Worm (Caenorhabditis elegans) whole organism, mixed stage, embryonic: ENCODE results near the gene B0563.9.
A peak's percentile ranks its signal among the peaks of the same experiment; 100 is the strongest.

ENCODE experiments used
- bed-3 ChIP-seq: fragments of 200-800 bp; sonication (Bioruptor generic); optimal IDR thresholded peaks from 3 replicates; lab custom pipeline; 2018; ENCODE audit warnings: mild to moderate bottlenecking, missing genetic modification characterization, moderate library complexity, missing compliant biosample characterization
- blmp-1 ChIP-seq: fragments of 150-350 bp; optimal IDR thresholded peaks from 2 replicates; lab custom pipeline; 2014; ENCODE audit warnings: missing biosample characterization, missing genetic modification characterization
- ceh-39 ChIP-seq: fragments of 150-350 bp; optimal IDR thresholded peaks from 2 replicates; lab custom pipeline; 2014; ENCODE audit warnings: missing biosample characterization, missing genetic modification characterization
- ceh-43 ChIP-seq: fragments of 200-800 bp; sonication (Bioruptor generic); optimal IDR thresholded peaks from 2 replicates; lab custom pipeline; 2018; ENCODE audit warnings: mild to moderate bottlenecking, missing genetic modification characterization, moderate library complexity, missing compliant biosample characterization
- ceh-83 ChIP-seq: fragments of 200-800 bp; sonication (Bioruptor generic); optimal IDR thresholded peaks from 2 replicates; lab custom pipeline; 2018; ENCODE audit warnings: mild to moderate bottlenecking, missing genetic modification characterization, missing compliant biosample characterization
- ces-1 ChIP-seq: fragments of 150-350 bp; optimal IDR thresholded peaks from 2 replicates; lab custom pipeline; 2014; ENCODE audit warnings: missing biosample characterization, missing genetic modification reagents, missing genetic modification characterization
- cnd-1 ChIP-seq: fragments of 200-800 bp; sonication (Bioruptor generic); optimal IDR thresholded peaks from 2 replicates; lab custom pipeline; 2018; ENCODE audit warnings: mild to moderate bottlenecking, missing genetic modification characterization, missing compliant biosample characterization
- drap-1 ChIP-seq: fragments of 200-800 bp; sonication (Bioruptor generic); optimal IDR thresholded peaks from 3 replicates; lab custom pipeline; 2018; ENCODE audit warnings: mild to moderate bottlenecking, missing genetic modification characterization, missing compliant biosample characterization
- elt-1 ChIP-seq: sonication (generic microtip); optimal IDR thresholded peaks from 2 replicates; lab custom pipeline; 2017; ENCODE audit warnings: missing genetic modification characterization, mild to moderate bottlenecking, missing compliant biosample characterization, antibody characterized with exemption, moderate library complexity, borderline replicate concordance; ENCODE audit not compliant: insufficient read depth
- elt-3 ChIP-seq: fragments of 150-350 bp; optimal IDR thresholded peaks from 2 replicates; lab custom pipeline; 2014; ENCODE audit warnings: missing biosample characterization, missing genetic modification characterization
- flh-1 ChIP-seq: fragments of 200-800 bp; sonication (Bioruptor generic); optimal IDR thresholded peaks from 2 replicates; lab custom pipeline; 2018; ENCODE audit warnings: mild to moderate bottlenecking, missing genetic modification characterization, moderate library complexity, missing compliant biosample characterization
- ham-2 ChIP-seq: fragments of 200-800 bp; sonication (Bioruptor generic); optimal IDR thresholded peaks from 2 replicates; lab custom pipeline; 2018; ENCODE audit warnings: mild to moderate bottlenecking, missing genetic modification characterization, missing compliant biosample characterization
- hlh-1 ChIP-seq: fragments of 150-350 bp; optimal IDR thresholded peaks from 2 replicates; lab custom pipeline; 2014; ENCODE audit warnings: missing biosample characterization, missing genetic modification reagents, missing genetic modification characterization
- lin-13 ChIP-seq: fragments of 150-350 bp; optimal IDR thresholded peaks from 2 replicates; lab custom pipeline; 2014; ENCODE audit warnings: missing biosample characterization, missing genetic modification characterization
- lin-32 ChIP-seq: fragments of 200-800 bp; sonication (Bioruptor generic); optimal IDR thresholded peaks from 2 replicates; lab custom pipeline; 2018; ENCODE audit warnings: mild to moderate bottlenecking, missing genetic modification characterization, missing compliant biosample characterization
- lsy-2 ChIP-seq: fragments of 150-350 bp; optimal IDR thresholded peaks from 2 replicates; lab custom pipeline; 2014; ENCODE audit warnings: missing biosample characterization, missing genetic modification characterization
- mab-5 ChIP-seq: fragments of 150-350 bp; optimal IDR thresholded peaks from 2 replicates; lab custom pipeline; 2014; ENCODE audit warnings: missing biosample characterization, missing genetic modification characterization
- mep-1 ChIP-seq: fragments of 150-350 bp; optimal IDR thresholded peaks from 2 replicates; lab custom pipeline; 2017; ENCODE audit warnings: missing biosample characterization, missing genetic modification reagents, missing genetic modification characterization, inconsistent platforms
- mls-2 ChIP-seq: sonication (generic microtip); optimal IDR thresholded peaks from 2 replicates; lab custom pipeline; 2016; ENCODE audit warnings: mild to moderate bottlenecking, missing genetic modification characterization, moderate library complexity, missing compliant biosample characterization
- nhr-12 ChIP-seq: fragments of 150-350 bp; optimal IDR thresholded peaks from 2 replicates; lab custom pipeline; 2014; ENCODE audit warnings: missing biosample characterization, missing genetic modification characterization
- nhr-2 ChIP-seq: fragments of 150-350 bp; optimal IDR thresholded peaks from 2 replicates; lab custom pipeline; 2014; ENCODE audit warnings: missing biosample characterization, missing genetic modification characterization
- nhr-237 ChIP-seq: fragments of 150-350 bp; optimal IDR thresholded peaks from 2 replicates; lab custom pipeline; 2014; ENCODE audit warnings: missing biosample characterization, missing genetic modification characterization
- nhr-28 ChIP-seq: fragments of 150-350 bp; optimal IDR thresholded peaks from 2 replicates; lab custom pipeline; 2014; ENCODE audit warnings: missing biosample characterization, missing genetic modification characterization
- pha-4 ChIP-seq: fragments of 150-350 bp; optimal IDR thresholded peaks from 2 replicates; lab custom pipeline; 2018; ENCODE audit warnings: missing biosample characterization, missing genetic modification reagents, missing genetic modification characterization
- snpc-4 ChIP-seq: fragments of 150-350 bp; optimal IDR thresholded peaks from 2 replicates; lab custom pipeline; 2014; ENCODE audit warnings: missing biosample characterization, missing genetic modification characterization
- sptf-1 ChIP-seq: sonication (generic microtip); optimal IDR thresholded peaks from 2 replicates; lab custom pipeline; 2017; ENCODE audit warnings: mild to moderate bottlenecking, missing genetic modification characterization, moderate library complexity, missing compliant biosample characterization
- unc-120 ChIP-seq: sonication (generic microtip); optimal IDR thresholded peaks from 2 replicates; lab custom pipeline; 2017; ENCODE audit warnings: missing genetic modification characterization, missing compliant biosample characterization; ENCODE audit not compliant: poor library complexity, severe bottlenecking
- unc-39 ChIP-seq: fragments of 150-350 bp; optimal IDR thresholded peaks from 2 replicates; lab custom pipeline; 2014; ENCODE audit warnings: missing biosample characterization, missing genetic modification characterization
- unc-62 ChIP-seq: fragments of 150-350 bp; optimal IDR thresholded peaks from 2 replicates; lab custom pipeline; 2014; ENCODE audit warnings: missing biosample characterization, missing genetic modification reagents, missing genetic modification characterization
- ztf-11 ChIP-seq: fragments of 150-350 bp; optimal IDR thresholded peaks from 2 replicates; lab custom pipeline; 2014; ENCODE audit warnings: missing biosample characterization, missing genetic modification characterization

B0563.9 gene

DNA sequence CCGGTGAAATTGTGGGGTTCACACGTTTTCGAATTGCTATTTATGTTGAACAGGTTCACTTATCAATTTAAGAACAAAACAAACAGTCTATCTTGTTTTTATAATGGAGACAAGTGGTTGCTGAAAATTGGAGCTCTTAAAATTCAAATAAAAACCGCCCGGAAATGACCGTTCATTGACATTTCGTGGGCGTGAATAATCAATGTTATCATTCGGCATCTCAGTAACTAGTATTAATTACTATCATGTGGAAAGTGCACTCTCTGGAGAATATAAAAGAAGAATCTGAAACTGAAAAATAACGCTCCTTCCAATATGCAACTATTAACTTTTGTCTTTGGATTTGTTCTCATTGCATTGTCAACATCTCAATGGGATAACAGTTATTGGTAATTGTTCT, at the start of gene B0563.9:
B0563.9 (plus strand) TSS at position 301 of the 400 bp plus-strand sequence.
- TF ChIP-seq ceh-39 (no peak), mls-2 (tag; lab: Kevin White, UChicago) (no peak), bed-3 (GFP tag; lab: Kevin White, UChicago) (no peak), ceh-43 (GFP tag; lab: Kevin White, UChicago) (no peak), nhr-12 (tag; lab: Kevin White, UChicago) (no peak), nhr-2 (tag; lab: Kevin White, UChicago) (no peak), nhr-237 (no peak), ztf-11 (tag; lab: Kevin White, UChicago) (no peak), hlh-1 (no peak), nhr-28 (no peak), mep-1 (tag; lab: Kevin White, UChicago) (no peak)

DNA sequence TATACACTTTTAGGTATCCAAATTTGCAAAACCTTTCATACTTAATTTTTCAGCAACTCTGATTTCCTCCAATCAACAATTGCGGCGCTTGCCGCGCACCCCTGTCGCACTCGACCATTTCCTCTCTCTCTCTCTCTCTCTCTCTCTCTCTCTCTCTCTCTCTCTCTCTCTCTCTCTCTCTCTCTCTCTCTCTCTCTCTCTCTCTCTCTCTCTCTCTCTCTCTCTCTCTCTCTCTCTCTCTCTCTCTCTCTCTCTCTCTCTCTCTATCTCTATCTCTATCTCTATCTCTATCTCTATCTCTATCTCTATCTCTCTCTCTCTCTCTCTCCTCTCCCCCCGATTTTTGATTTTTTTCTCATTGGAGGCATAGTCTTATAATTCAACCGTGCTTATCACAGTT, 49.6 kb upstream of the B0563.9 start:
- TF ChIP-seq mls-2 (tag; lab: Kevin White, UChicago) = peak; percentile 5
- TF ChIP-seq elt-1 = peak; percentile 56
- TF ChIP-seq sptf-1 (tag; lab: Kevin White, UChicago) = peak; percentile 32

DNA sequence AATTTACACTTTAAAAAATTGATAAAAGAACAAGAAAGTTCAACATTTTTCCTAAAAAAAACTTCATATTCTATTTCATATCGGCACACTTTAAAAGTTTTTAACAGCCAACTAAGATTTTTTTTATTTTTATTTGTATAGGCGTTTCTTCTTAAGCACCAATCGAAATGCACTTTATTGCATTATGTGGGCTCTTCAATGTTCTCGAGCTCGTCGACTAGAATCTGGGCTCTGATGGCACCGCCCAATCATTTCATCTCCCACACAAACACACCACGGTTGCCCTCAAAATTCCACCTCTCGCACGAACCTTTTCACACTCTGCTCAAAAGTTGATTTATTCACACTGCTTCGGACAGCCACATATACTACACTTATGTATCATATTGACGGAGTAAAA, 30.9 kb upstream of the B0563.9 start, which contains the start of gene B0563.6:
B0563.6 (plus strand) TSS at position 301 of the 400 bp plus-strand sequence.
- TF ChIP-seq ham-2 (GFP tag; lab: Kevin White, UChicago) (no peak), ceh-39 (no peak), bed-3 (GFP tag; lab: Kevin White, UChicago) (no peak), lin-32 (GFP tag; lab: Kevin White, UChicago) (no peak), drap-1 (GFP tag; lab: Kevin White, UChicago) (no peak), cnd-1 (tag; lab: Kevin White, UChicago) (no peak), elt-3 (tag; lab: Kevin White, UChicago) (no peak), mls-2 (tag; lab: Kevin White, UChicago) (no peak), mab-5 (tag; lab: Kevin White, UChicago) (no peak)

DNA sequence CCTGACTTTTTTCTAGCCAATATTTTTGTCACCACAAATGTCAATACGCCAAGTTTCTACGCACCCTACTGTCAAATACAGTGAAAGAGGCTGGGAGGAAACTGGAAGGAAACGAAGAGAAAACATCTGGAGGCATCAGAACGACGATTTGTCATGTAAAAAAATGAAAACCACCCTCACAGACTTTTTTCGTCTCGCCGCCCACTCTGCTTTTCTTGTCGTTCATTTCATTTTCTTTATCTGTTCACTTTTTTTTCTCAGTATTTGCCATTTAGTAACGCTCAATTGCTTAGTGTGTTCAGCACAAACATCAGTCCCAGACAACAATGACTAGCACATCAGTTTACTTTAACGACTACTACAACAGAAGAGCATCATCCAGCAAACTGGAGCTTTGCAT, 22.5 kb upstream of the B0563.9 start, which contains the start of gene B0563.5:
B0563.5 (plus strand) TSS at position 301 of the 400 bp plus-strand sequence.
- TF ChIP-seq ztf-11 (tag; lab: Kevin White, UChicago) = no peak
- TF ChIP-seq mep-1 (tag; lab: Kevin White, UChicago) = no peak
- TF ChIP-seq blmp-1 = no peak
- no peak for TF ChIP-seq ceh-39
- no peak for TF ChIP-seq unc-39
- no peak for TF ChIP-seq lin-32 (GFP tag; lab: Kevin White, UChicago)
- TF ChIP-seq pha-4 (tag; lab: Kevin White, UChicago) = no peak
- TF ChIP-seq lsy-2 = no peak
- no peak for TF ChIP-seq mls-2 (tag; lab: Kevin White, UChicago)
- TF ChIP-seq hlh-1 = no peak
- TF ChIP-seq nhr-2 (tag; lab: Kevin White, UChicago) = no peak
- no peak for TF ChIP-seq lin-13 (tag; lab: Kevin White, UChicago)
- no peak for TF ChIP-seq nhr-12 (tag; lab: Kevin White, UChicago)
- TF ChIP-seq unc-120 (tag; lab: Kevin White, UChicago) = no peak
- TF ChIP-seq ceh-83 (GFP tag; lab: Kevin White, UChicago) = no peak
- no peak for TF ChIP-seq snpc-4 (tag; lab: Kevin White, UChicago)
- TF ChIP-seq nhr-237 = no peak
- TF ChIP-seq ceh-43 (GFP tag; lab: Kevin White, UChicago) = no peak
- TF ChIP-seq mab-5 (tag; lab: Kevin White, UChicago) = no peak
- TF ChIP-seq, all 35 proteins: peak for 0

DNA sequence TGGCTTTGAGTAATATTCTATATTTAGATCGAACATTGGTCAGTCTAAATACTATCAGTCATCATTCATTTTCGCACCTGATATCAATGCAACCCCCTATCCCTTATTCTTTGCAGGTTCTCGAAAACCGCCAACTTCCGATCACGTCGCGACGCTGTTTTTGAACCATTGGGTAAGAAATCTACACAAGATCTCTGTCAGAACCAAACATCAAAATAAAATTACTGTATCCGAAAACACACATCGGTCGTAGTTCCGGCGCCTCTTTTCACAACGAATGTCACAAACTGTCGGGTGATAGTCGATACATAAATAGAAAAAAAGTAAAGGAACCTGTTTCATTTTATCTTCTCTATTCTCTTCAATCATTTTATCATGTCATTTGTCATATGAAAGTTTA, 21.4 kb upstream of the B0563.9 start:
- TF ChIP-seq snpc-4 (tag; lab: Kevin White, UChicago) (no peak), elt-1 (no peak), lin-32 (GFP tag; lab: Kevin White, UChicago) (no peak), ceh-43 (GFP tag; lab: Kevin White, UChicago) (no peak), pha-4 (tag; lab: Kevin White, UChicago) (no peak), lsy-2 (no peak), mab-5 (tag; lab: Kevin White, UChicago) (no peak)
- TF ChIP-seq, all 35 proteins: peak for 0

DNA sequence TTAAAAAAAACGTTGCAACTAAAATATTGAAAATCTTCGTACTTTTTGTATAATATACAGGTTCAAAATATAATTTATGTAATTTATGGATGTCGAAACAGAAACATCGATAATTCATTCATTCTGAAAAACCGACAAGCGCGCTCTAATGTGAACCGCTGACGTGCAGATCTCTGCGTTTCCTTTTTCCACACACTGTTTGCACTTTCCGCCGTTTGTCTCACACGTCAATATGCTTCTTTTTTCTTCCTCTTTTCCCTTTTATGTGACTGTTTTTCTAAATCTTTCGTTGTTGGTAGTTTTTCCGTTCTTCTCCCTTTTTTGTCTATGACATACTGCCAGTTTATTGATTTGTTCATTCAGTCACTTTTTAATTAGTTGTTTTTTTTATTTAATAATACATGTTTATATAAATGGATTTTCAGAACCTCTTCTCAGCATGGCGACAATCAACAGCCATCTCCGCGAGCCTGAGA, 18.0 kb upstream of the B0563.9 start, which contains the start of gene tmbi-4:
tmbi-4 (plus strand) TSS at position 426 of the 476 bp plus-strand sequence.
- TF ChIP-seq unc-62 (GFP tag; lab: Kevin White, UChicago) (no peak), flh-1 (GFP tag; lab: Kevin White, UChicago) (no peak), ceh-39 (peak; percentile 44), unc-120 (tag; lab: Kevin White, UChicago) (no peak), hlh-1 (peak; percentile 59), cnd-1 (tag; lab: Kevin White, UChicago) (no peak), mep-1 (tag; lab: Kevin White, UChicago) (peak; percentile 26), ces-1 (peak; percentile 44)
